Worm (Caenorhabditis elegans) whole organism, L3 larva: ENCODE results near the gene sdz-15.

ENCODE experiments used
- R02D3.7 ChIP-seq: fragments of 150-350 bp; optimal IDR thresholded peaks from 2 replicates; lab custom pipeline; 2014; ENCODE audit warnings: missing biosample characterization, missing genetic modification characterization
- ZK546.5 ChIP-seq: sonication (generic microtip); optimal IDR thresholded peaks from 2 replicates; lab custom pipeline; 2017; ENCODE audit warnings: missing biosample characterization, missing genetic modification characterization
- aly-2 ChIP-seq: fragments of 150-350 bp; optimal IDR thresholded peaks from 2 replicates; lab custom pipeline; 2014; ENCODE audit warnings: missing biosample characterization, missing genetic modification characterization
- ama-1 ChIP-seq: fragments of 150-350 bp; optimal IDR thresholded peaks from 2 replicates; lab custom pipeline; 2018
- ceh-16 ChIP-seq: sonication (generic microtip); optimal IDR thresholded peaks from 2 replicates; lab custom pipeline; 2017; ENCODE audit warnings: missing biosample characterization, missing genetic modification characterization
- ceh-28 ChIP-seq: fragments of 150-350 bp; optimal IDR thresholded peaks from 2 replicates; lab custom pipeline; 2014; ENCODE audit warnings: missing biosample characterization, missing genetic modification reagents, missing genetic modification characterization
- ceh-82 ChIP-seq: fragments of 150-350 bp; optimal IDR thresholded peaks from 2 replicates; lab custom pipeline; 2014; ENCODE audit warnings: missing biosample characterization, missing genetic modification characterization
- ceh-9 ChIP-seq: sonication (generic microtip); optimal IDR thresholded peaks from 2 replicates; lab custom pipeline; 2018; ENCODE audit warnings: missing biosample characterization, missing genetic modification characterization
- daf-12 ChIP-seq: fragments of 150-350 bp; optimal IDR thresholded peaks from 2 replicates; lab custom pipeline; 2014; ENCODE audit warnings: missing biosample characterization, missing genetic modification reagents, missing genetic modification characterization
- egl-5 ChIP-seq: fragments of 150-350 bp; optimal IDR thresholded peaks from 2 replicates; lab custom pipeline; 2017; ENCODE audit warnings: missing biosample characterization, missing genetic modification reagents, missing genetic modification characterization, inconsistent platforms
- elt-1 ChIP-seq: fragments of 150-350 bp; optimal IDR thresholded peaks from 2 replicates; lab custom pipeline; 2014; ENCODE audit warnings: missing biosample characterization, missing genetic modification characterization
- elt-2 ChIP-seq: sonication (generic microtip); optimal IDR thresholded peaks from 2 replicates; lab custom pipeline; 2016; ENCODE audit warnings: missing genetic modification reagents, mild to moderate bottlenecking, missing genetic modification characterization, missing compliant biosample characterization
- elt-3 ChIP-seq, 3 experiments: fragments of 150-350 bp in 1 of 3; sonication (generic microtip) in 2 of 3; optimal IDR thresholded peaks; 2 replicates in 2 of 3; 4 replicates in 1 of 3; lab custom pipeline; 2014 to 2017; ENCODE audit warnings: missing biosample characterization in 3 of 3, missing genetic modification characterization in 3 of 3
- eor-1 ChIP-seq, 2 experiments: fragments of 150-350 bp; optimal IDR thresholded peaks; 2 replicates each; lab custom pipeline; 2014 to 2018; ENCODE audit warnings: missing biosample characterization in 2 of 2, missing genetic modification characterization in 2 of 2
- fkh-10 ChIP-seq: sonication (generic microtip); optimal IDR thresholded peaks from 2 replicates; lab custom pipeline; 2017; ENCODE audit warnings: missing biosample characterization, missing genetic modification reagents, missing genetic modification characterization
- fkh-2 ChIP-seq: fragments of 150-350 bp; optimal IDR thresholded peaks from 2 replicates; lab custom pipeline; 2014; ENCODE audit warnings: missing biosample characterization, missing genetic modification reagents, missing genetic modification characterization
- fos-1 ChIP-seq: fragments of 150-350 bp; optimal IDR thresholded peaks from 2 replicates; lab custom pipeline; 2014; ENCODE audit warnings: missing biosample characterization, missing genetic modification characterization
- hmg-11 ChIP-seq: sonication (generic microtip); optimal IDR thresholded peaks from 2 replicates; lab custom pipeline; 2016; ENCODE audit warnings: missing genetic modification characterization, missing compliant biosample characterization
- jun-1 ChIP-seq: fragments of 150-350 bp; optimal IDR thresholded peaks from 2 replicates; lab custom pipeline; 2014; ENCODE audit warnings: missing biosample characterization, missing genetic modification reagents, missing genetic modification characterization
- lin-15B ChIP-seq: fragments of 150-350 bp; optimal IDR thresholded peaks from 2 replicates; lab custom pipeline; 2014; ENCODE audit warnings: missing biosample characterization, missing genetic modification characterization
- lin-39 ChIP-seq: fragments of 150-350 bp; optimal IDR thresholded peaks from 2 replicates; lab custom pipeline; 2018; ENCODE audit warnings: missing biosample characterization, missing genetic modification reagents, missing genetic modification characterization
- lsy-12 ChIP-seq: sonication (generic microtip); optimal IDR thresholded peaks from 2 replicates; lab custom pipeline; 2016; ENCODE audit warnings: mild to moderate bottlenecking, missing genetic modification characterization, missing compliant biosample characterization
- mdl-1 ChIP-seq: fragments of 150-350 bp; optimal IDR thresholded peaks from 2 replicates; lab custom pipeline; 2014; ENCODE audit warnings: missing biosample characterization, missing genetic modification characterization
- mml-1 ChIP-seq: fragments of 150-350 bp; sonication (generic microtip); optimal IDR thresholded peaks from 3 replicates; lab custom pipeline; 2014; ENCODE audit warnings: missing biosample characterization, missing genetic modification characterization
- nfya-1 ChIP-seq: sonication (generic microtip); optimal IDR thresholded peaks from 2 replicates; lab custom pipeline; 2017; ENCODE audit warnings: missing genetic modification characterization, mild to moderate bottlenecking, missing compliant biosample characterization, antibody characterized with exemption, moderate library complexity; ENCODE audit not compliant: insufficient read depth
- nhr-11 ChIP-seq: fragments of 150-350 bp; optimal IDR thresholded peaks from 2 replicates; lab custom pipeline; 2014; ENCODE audit warnings: missing biosample characterization, missing genetic modification characterization
- nhr-12 ChIP-seq: fragments of 150-350 bp; optimal IDR thresholded peaks from 2 replicates; lab custom pipeline; 2014; ENCODE audit warnings: missing biosample characterization, missing genetic modification characterization
- nhr-23 ChIP-seq: fragments of 150-350 bp; optimal IDR thresholded peaks from 2 replicates; lab custom pipeline; 2014; ENCODE audit warnings: missing biosample characterization, missing genetic modification reagents, missing genetic modification characterization
- nhr-237 ChIP-seq: fragments of 150-350 bp; optimal IDR thresholded peaks from 2 replicates; lab custom pipeline; 2014; ENCODE audit warnings: missing biosample characterization, missing genetic modification characterization
- nhr-25 ChIP-seq: sonication (generic microtip); optimal IDR thresholded peaks from 2 replicates; lab custom pipeline; 2017; ENCODE audit warnings: missing biosample characterization, missing genetic modification characterization
- nhr-28 ChIP-seq: fragments of 150-350 bp; optimal IDR thresholded peaks from 2 replicates; lab custom pipeline; 2014; ENCODE audit warnings: missing biosample characterization, missing genetic modification characterization
- nhr-77 ChIP-seq: fragments of 150-350 bp; optimal IDR thresholded peaks from 2 replicates; lab custom pipeline; 2014; ENCODE audit warnings: missing biosample characterization, missing genetic modification characterization
- pha-4 ChIP-seq: fragments of 150-350 bp; optimal IDR thresholded peaks from 2 replicates; lab custom pipeline; 2014; ENCODE audit warnings: missing biosample characterization, missing genetic modification reagents, missing genetic modification characterization
- pqm-1 ChIP-seq: fragments of 150-350 bp; optimal IDR thresholded peaks from 2 replicates; lab custom pipeline; 2017; ENCODE audit warnings: missing biosample characterization, missing genetic modification characterization, inconsistent platforms
- skn-1 ChIP-seq: fragments of 150-350 bp; optimal IDR thresholded peaks from 2 replicates; lab custom pipeline; 2014; ENCODE audit warnings: missing biosample characterization, missing genetic modification characterization
- snpc-4 ChIP-seq: fragments of 150-350 bp; optimal IDR thresholded peaks from 2 replicates; lab custom pipeline; 2014; ENCODE audit warnings: missing biosample characterization, missing genetic modification characterization
- unc-39 ChIP-seq: sonication (generic microtip); optimal IDR thresholded peaks from 4 replicates; lab custom pipeline; 2017; ENCODE audit warnings: missing biosample characterization, missing genetic modification characterization
- zag-1 ChIP-seq: fragments of 150-350 bp; optimal IDR thresholded peaks from 2 replicates; lab custom pipeline; 2014; ENCODE audit warnings: missing biosample characterization, missing genetic modification characterization
- ztf-4 ChIP-seq: fragments of 150-350 bp; optimal IDR thresholded peaks from 2 replicates; lab custom pipeline; 2014; ENCODE audit warnings: missing biosample characterization, missing genetic modification characterization

Gene sdz-15

ce11 chrIII:6464913-6465312 lies 33.4 kb upstream of the sdz-15 start, which contains the start of gene nduf-2.2:
Gene nduf-2.2 (plus strand): TSS chrIII:6465222.
- no peak for TF ChIP-seq lin-39 (tag; lab: Kevin White, UChicago)
- no peak for TF ChIP-seq fkh-10 (GFP tag; lab: Kevin White, UChicago)

DNA sequence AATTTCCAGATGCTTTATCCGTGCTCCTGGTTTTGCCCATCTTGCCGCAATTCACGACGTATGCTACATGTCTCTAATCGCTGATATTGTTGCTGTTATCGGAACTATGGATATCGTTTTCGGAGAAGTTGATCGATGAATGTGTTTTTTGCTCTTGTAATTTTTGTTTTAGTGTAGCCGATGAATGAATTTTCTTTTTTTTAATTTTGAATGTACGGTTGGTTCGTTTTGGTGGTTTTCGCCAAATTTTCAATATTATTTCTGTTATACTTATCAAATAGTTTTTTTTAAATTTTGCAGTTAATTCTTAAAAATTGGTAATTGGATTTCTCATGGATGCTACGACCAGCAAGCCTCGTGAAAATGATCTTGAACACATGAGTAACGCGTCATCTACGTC lies 31.3 kb upstream of the sdz-15 start, which contains the start of gene T26A5.2:
TSS of gene T26A5.2 (plus strand) at position 301 of the 400 bp plus-strand sequence.
- TF ChIP-seq nhr-77 (tag; lab: Kevin White, UChicago) = no peak
- no peak for TF ChIP-seq skn-1
- TF ChIP-seq fos-1 = no peak

ce11 chrIII:6471451-6471850 lies 26.8 kb upstream of the sdz-15 start, which contains the start of gene wht-6:
Gene wht-6 (plus strand): TSS chrIII:6471751.
- no peak for TF ChIP-seq nhr-77 (tag; lab: Kevin White, UChicago)
- TF ChIP-seq snpc-4 (tag; lab: Kevin White, UChicago) = no peak
- TF ChIP-seq ztf-4 (tag; lab: Kevin White, UChicago) = no peak
- no peak for TF ChIP-seq lin-39 (tag; lab: Kevin White, UChicago)
- no peak for TF ChIP-seq mdl-1
- TF ChIP-seq nhr-12 = no peak
- TF ChIP-seq nhr-11 = no peak
- TF ChIP-seq nhr-28 (tag; lab: Kevin White, UChicago) = no peak

DNA sequence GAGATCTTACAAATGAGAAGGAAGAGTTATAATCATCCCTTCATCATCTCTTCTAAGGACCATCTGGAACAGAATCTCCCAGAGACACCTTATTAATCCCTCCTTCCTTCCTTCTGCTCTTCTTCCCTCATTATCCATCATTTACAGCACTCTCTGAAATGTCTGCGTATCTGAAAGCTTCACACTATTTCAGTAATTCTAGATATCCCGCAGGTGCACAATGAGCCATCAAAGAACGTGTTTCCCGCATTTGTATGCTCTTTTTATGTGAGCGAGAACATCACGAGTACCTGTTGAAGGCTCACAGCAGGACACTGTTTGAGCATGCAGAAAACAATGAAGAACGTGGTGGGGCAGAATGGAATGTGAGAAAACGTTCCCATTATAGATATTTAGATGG lies 21.9 kb upstream of the sdz-15 start:
- TF ChIP-seq mml-1 (tag; lab: Kevin White, UChicago) (no peak), elt-3 (tag; optimal IDR thresholded peaks at IDR 0.05; lab: Kevin White, UChicago) (no peak), egl-5 (no peak), nhr-25 (tag; lab: Kevin White, UChicago) (no peak), lin-39 (tag; lab: Kevin White, UChicago) (no peak), ceh-28 (no peak), unc-39 (tag; lab: Kevin White, UChicago) (no peak), nhr-28 (tag; lab: Kevin White, UChicago) (no peak), ceh-9 (no peak), hmg-11 (tag; lab: Kevin White, UChicago) (no peak), nhr-77 (tag; lab: Kevin White, UChicago) (no peak), lsy-12 (tag; lab: Kevin White, UChicago) (no peak), nhr-237 (tag; lab: Kevin White, UChicago) (no peak), nfya-1 (no peak)

- TF ChIP-seq ztf-4 (tag; lab: Kevin White, UChicago) (no peak), aly-2 (no peak), ceh-82 (tag; lab: Kevin White, UChicago) (no peak), nhr-11 (no peak), elt-3 (tag; optimal IDR thresholded peaks at IDR 0.05; lab: Kevin White, UChicago) (no peak), ZK546.5 (no peak), elt-2 (no peak), pha-4 (tag; lab: Kevin White, UChicago) (no peak), elt-1 (tag; lab: Kevin White, UChicago) (no peak), ama-1 (lab: Kevin White, UChicago) (no peak), jun-1 (tag; lab: Kevin White, UChicago) (no peak), fkh-2 (no peak), nhr-23 (tag; lab: Kevin White, UChicago) (no peak), snpc-4 (tag; lab: Kevin White, UChicago) (no peak), hmg-11 (tag; lab: Kevin White, UChicago) (no peak), lin-15B (tag; lab: Kevin White, UChicago) (no peak)
Observed at ce11 chrIII:6478256-6479004, 19.8 kb upstream of the sdz-15 start, which contains the start of gene zip-8. Gene zip-8 (plus strand): TSS chrIII:6478955.

- no peak for TF ChIP-seq jun-1 (tag; lab: Kevin White, UChicago)
- no peak for TF ChIP-seq pqm-1 (tag; lab: Kevin White, UChicago)
- no peak for TF ChIP-seq zag-1 (tag; lab: Kevin White, UChicago)
- no peak for TF ChIP-seq elt-2
- no peak for TF ChIP-seq nhr-28 (tag; lab: Kevin White, UChicago)
- no peak for TF ChIP-seq ceh-16 (tag; lab: Kevin White, UChicago)
- no peak for TF ChIP-seq aly-2
- TF ChIP-seq eor-1 (tag; optimal IDR thresholded peaks at IDR 0.05; lab: Kevin White, UChicago) = no peak
- no peak for TF ChIP-seq fos-1
- no peak for TF ChIP-seq R02D3.7 (tag; lab: Kevin White, UChicago)
- no peak for TF ChIP-seq lsy-12 (tag; lab: Kevin White, UChicago)
- TF ChIP-seq nfya-1 = no peak
- no peak for TF ChIP-seq daf-12 (tag; lab: Kevin White, UChicago)
- TF ChIP-seq skn-1 = no peak
- TF ChIP-seq pha-4 (tag; lab: Kevin White, UChicago) = no peak
Observed at ce11 chrIII:6479439-6479838, 18.8 kb upstream of the sdz-15 start.
